Fruit fly (Drosophila melanogaster): ENCODE measurements around the gene CG13599.

The CG13599 gene

dm6 chr3R:23933684-23934575, 2.5 kb downstream of the CG13599 start, which contains the start of gene CG5854 (continued):
- peak; percentile 82 for TF ChIP-seq chn (GFP tag; optimal IDR thresholded peaks at IDR 0.05)
- 0 out of 3 replicates have a peak, but pooled peaks have one; percentile 53 for TF ChIP-seq CG11093 (GFP tag; IDR thresholded peaks at IDR 0.05)
- peak; percentile 76 for TF ChIP-seq CG30431 (GFP tag; optimal IDR thresholded peaks at IDR 0.05)
- TF ChIP-seq ash1 (GFP tag; optimal IDR thresholded peaks at IDR 0.05) = no peak
- TF ChIP-seq CG16779 (GFP tag; IDR thresholded peaks at IDR 0.05) = no peak
- TF ChIP-seq Nf-YB (GFP tag; optimal IDR thresholded peaks at IDR 0.05) = peak; percentile 55
- peak; percentile 70 for TF ChIP-seq CG7839 (tag; optimal IDR thresholded peaks at IDR 0.05)
- no peak for TF ChIP-seq CG8290 (GFP tag; optimal IDR thresholded peaks at IDR 0.05)
- TF ChIP-seq CG8290 (tag; optimal IDR thresholded peaks at IDR 0.05) = peak in 1 of 2 experiments; percentile 90
- peak; percentile 35 for TF ChIP-seq eyg (GFP tag; optimal IDR thresholded peaks at IDR 0.05)
- TF ChIP-seq CG6813 (GFP tag; optimal IDR thresholded peaks at IDR 0.05) = peak; percentile 75
- no peak for TF ChIP-seq CG4854 (GFP tag; optimal IDR thresholded peaks at IDR 0.05)
- TF ChIP-seq row (GFP tag; IDR thresholded peaks at IDR 0.05) = peak; percentile 50; the same call in 2 of the 3 replicates
- TF ChIP-seq wor (GFP tag; IDR thresholded peaks at IDR 0.05) = peak; percentile 48
- peak; percentile 43 for TF ChIP-seq CG31365 (tag; optimal IDR thresholded peaks at IDR 0.05)
- TF ChIP-seq Bgb (GFP tag; IDR thresholded peaks at IDR 0.05; ENCODE audit: partially characterized antibody) = no peak
- TF ChIP-seq Ptx1 (GFP tag; IDR thresholded peaks at IDR 0.05) = peak; percentile 66
- TF ChIP-seq oc (tag; optimal IDR thresholded peaks at IDR 0.05) = peak; percentile 71
- TF ChIP-seq CG12219 (GFP tag; optimal IDR thresholded peaks at IDR 0.05) = peak; percentile 84
- peak; percentile 29 for TF ChIP-seq gcm2 (GFP tag; optimal IDR thresholded peaks at IDR 0.05)
- no peak for TF ChIP-seq CG6683 (GFP tag; optimal IDR thresholded peaks at IDR 0.05)
- TF ChIP-seq Dip3 (GFP tag; optimal IDR thresholded peaks at IDR 0.05) = peak; percentile 32
- peak; percentile 35; the same call in 1 of the 2 replicates for TF ChIP-seq danr (GFP tag; IDR thresholded peaks at IDR 0.05)
- TF ChIP-seq Dad (GFP tag; optimal IDR thresholded peaks at IDR 0.05) = peak; percentile 55
- TF ChIP-seq tll (GFP tag; optimal IDR thresholded peaks at IDR 0.05) = no peak
- peak; percentile 11 for TF ChIP-seq zen (tag; optimal IDR thresholded peaks at IDR 0.05)
- peak; percentile 42 for TF ChIP-seq da (GFP tag; optimal IDR thresholded peaks at IDR 0.05)
- TF ChIP-seq GATAe (GFP tag; conservative IDR thresholded peaks at IDR 0.05) = no peak
- TF ChIP-seq ham (GFP tag; IDR thresholded peaks at IDR 0.05) = no peak
- TF ChIP-seq CG7556 (GFP tag; optimal IDR thresholded peaks at IDR 0.05) = peak; percentile 73
- TF ChIP-seq CG9215 (GFP tag; IDR thresholded peaks at IDR 0.05) = 0 out of 2 replicates have a peak, but pooled peaks have one; percentile 12
- TF ChIP-seq HLH54F (GFP tag; optimal IDR thresholded peaks at IDR 0.05) = peak; percentile 38
- no peak for TF ChIP-seq Doc2 (GFP tag; IDR thresholded peaks at IDR 0.05)
- peak; percentile 97 for TF ChIP-seq E2f2 (GFP tag; IDR thresholded peaks at IDR 0.05)
- TF ChIP-seq aop (GFP tag; IDR thresholded peaks at IDR 0.05) = peak; percentile 50; the same call in 1 of the 2 replicates
- TF ChIP-seq CG4360 (GFP tag; IDR thresholded peaks at IDR 0.05) = peak; percentile 68
- TF ChIP-seq bcd (GFP tag; optimal IDR thresholded peaks at IDR 0.05) = peak; percentile 59

- TF ChIP-seq klu (GFP tag; IDR thresholded peaks at IDR 0.05) (no peak), CG13287 (GFP tag; IDR thresholded peaks at IDR 0.05; ENCODE audit: partially characterized antibody) (no peak), pb (GFP tag; optimal IDR thresholded peaks at IDR 0.05) (no peak), Pdp1 (GFP tag; optimal IDR thresholded peaks at IDR 0.05) (peak in 1 of 2 experiments; percentile 93), z (GFP tag; IDR thresholded peaks at IDR 0.05) (no peak), jing (GFP tag; optimal IDR thresholded peaks at IDR 0.05) (no peak), Hr78 (GFP tag; optimal IDR thresholded peaks at IDR 0.05) (no peak), psq (GFP tag; optimal IDR thresholded peaks at IDR 0.05) (no peak), abd-A (tag; optimal IDR thresholded peaks at IDR 0.05) (no peak), vfl (GFP tag; optimal IDR thresholded peaks at IDR 0.05) (no peak), CG34376 (GFP tag; optimal IDR thresholded peaks at IDR 0.05) (peak; percentile 77), Hr51 (GFP tag; optimal IDR thresholded peaks at IDR 0.05) (no peak), knrl (GFP tag; IDR thresholded peaks at IDR 0.05; ENCODE audit: partially characterized antibody) (no peak)
Measured at dm6 chr3R:23938564-23939122, 7.2 kb downstream of the CG13599 start.
